Worm (Caenorhabditis elegans) whole organism, midembryonic: ENCODE measurements around the gene T07F12.4.

Experiments used
- T22C8.4 ChIP-seq: fragments of 200-800 bp; sonication (Bioruptor generic); IDR thresholded peaks from 2 replicates; pipeline ENCODE4 v1.3.6; 2022; ENCODE audit warnings: missing genetic modification characterization, missing compliant biosample characterization
- cog-1 ChIP-seq: sonication (generic microtip); optimal IDR thresholded peaks from 2 replicates; lab custom pipeline; 2016; ENCODE audit warnings: missing genetic modification characterization, missing compliant biosample characterization
- flt-1 ChIP-seq: fragments of 200-800 bp; sonication (Bioruptor generic); IDR thresholded peaks from 2 replicates; pipeline ENCODE4 v1.3.6; 2022; ENCODE audit warnings: missing genetic modification characterization, missing compliant biosample characterization
- klf-2 ChIP-seq: fragments of 200-800 bp; sonication (Bioruptor generic); conservative IDR thresholded peaks from 2 replicates; pipeline ENCODE4 v1.3.6; 2022; ENCODE audit warnings: missing genetic modification reagents, missing genetic modification characterization, missing compliant biosample characterization
- med-1 ChIP-seq: sonication (generic microtip); optimal IDR thresholded peaks from 2 replicates; lab custom pipeline; 2017; ENCODE audit warnings: missing genetic modification characterization, mild to moderate bottlenecking, missing compliant biosample characterization, antibody characterized with exemption, missing genetic modification reagents; ENCODE audit not compliant: insufficient read depth
- ref-1 ChIP-seq: fragments of 200-800 bp; sonication (Bioruptor generic); conservative IDR thresholded peaks from 2 replicates; pipeline ENCODE4 v1.3.6; 2022; ENCODE audit warnings: missing genetic modification reagents, missing genetic modification characterization, missing compliant biosample characterization
- tab-1 ChIP-seq: fragments of 200-800 bp; sonication (Bioruptor generic); IDR thresholded peaks from 2 replicates; pipeline ENCODE4 v1.3.6; 2022; ENCODE audit warnings: missing genetic modification characterization, missing compliant biosample characterization
- ztf-23 ChIP-seq: fragments of 200-800 bp; sonication (Bioruptor generic); IDR thresholded peaks from 2 replicates; pipeline ENCODE4 v1.3.6; 2022; ENCODE audit warnings: missing genetic modification reagents, missing genetic modification characterization, missing compliant biosample characterization
- ztf-29 ChIP-seq: fragments of 200-800 bp; sonication (Bioruptor generic); IDR thresholded peaks from 2 replicates; pipeline ENCODE4 v1.3.6; 2022; ENCODE audit warnings: missing genetic modification reagents, missing genetic modification characterization, missing compliant biosample characterization

Gene T07F12.4

DNA sequence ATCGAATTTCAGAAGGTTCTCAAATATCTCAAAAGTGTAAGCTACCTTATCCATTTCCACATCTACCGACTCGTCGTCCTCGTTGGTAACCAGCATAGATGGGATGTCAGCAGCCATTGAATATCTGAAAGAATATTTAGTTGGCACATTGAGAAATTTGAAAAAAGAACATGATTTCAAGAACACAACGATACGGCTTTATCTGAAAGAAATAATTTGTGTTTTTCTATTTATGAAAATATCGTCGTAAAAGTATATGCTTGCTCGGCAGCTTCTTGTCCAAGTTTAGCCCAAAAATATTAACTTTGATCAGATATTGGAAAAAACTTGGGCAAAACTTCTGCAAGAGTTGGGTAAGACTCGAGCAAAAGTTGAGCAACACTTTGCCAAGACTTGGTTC lies at the start of gene T07F12.4:
Gene T07F12.4 (minus strand): TSS at position 130 of the 400 bp plus-strand sequence.
- TF ChIP-seq med-1 (no peak), cog-1 (tag; lab: Kevin White, UChicago) (no peak), ztf-23 (GFP tag; lab: Robert Waterston, UW) (no peak), tab-1 (GFP tag; lab: Robert Waterston, UW) (no peak), ztf-29 (GFP tag; lab: Robert Waterston, UW) (no peak), flt-1 (GFP tag; lab: Robert Waterston, UW) (no peak), klf-2 (GFP tag; lab: Robert Waterston, UW) (no peak), T22C8.4 (GFP tag; lab: Robert Waterston, UW) (no peak), ref-1 (no peak)

DNA sequence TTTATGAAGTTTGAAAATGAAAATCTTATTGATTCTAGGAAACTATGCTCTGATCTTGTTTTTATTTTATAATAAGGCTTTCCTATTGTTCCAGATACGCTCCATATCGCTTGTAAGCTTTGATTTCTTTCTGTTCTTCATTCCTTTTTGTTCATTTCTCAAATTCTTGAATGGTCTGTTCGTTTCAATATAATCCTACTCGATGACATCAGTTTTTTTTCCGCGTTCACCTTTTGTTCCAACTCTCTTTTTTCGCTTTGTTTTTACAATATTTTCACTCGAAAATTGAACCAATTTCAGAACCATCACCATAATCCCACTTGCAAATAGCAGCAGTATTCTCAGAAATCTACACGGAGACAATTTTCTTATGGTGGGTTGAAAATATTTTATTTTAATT lies 47.1 kb upstream of the T07F12.4 start, which contains the start of gene tyra-3:
Gene tyra-3 (plus strand): TSS at position 301 of the 400 bp plus-strand sequence.
- TF ChIP-seq med-1 (no peak), flt-1 (GFP tag; lab: Robert Waterston, UW) (no peak), ref-1 (no peak), klf-2 (GFP tag; lab: Robert Waterston, UW) (no peak), T22C8.4 (GFP tag; lab: Robert Waterston, UW) (no peak), cog-1 (tag; lab: Kevin White, UChicago) (no peak), tab-1 (GFP tag; lab: Robert Waterston, UW) (no peak), ztf-29 (GFP tag; lab: Robert Waterston, UW) (no peak)

DNA sequence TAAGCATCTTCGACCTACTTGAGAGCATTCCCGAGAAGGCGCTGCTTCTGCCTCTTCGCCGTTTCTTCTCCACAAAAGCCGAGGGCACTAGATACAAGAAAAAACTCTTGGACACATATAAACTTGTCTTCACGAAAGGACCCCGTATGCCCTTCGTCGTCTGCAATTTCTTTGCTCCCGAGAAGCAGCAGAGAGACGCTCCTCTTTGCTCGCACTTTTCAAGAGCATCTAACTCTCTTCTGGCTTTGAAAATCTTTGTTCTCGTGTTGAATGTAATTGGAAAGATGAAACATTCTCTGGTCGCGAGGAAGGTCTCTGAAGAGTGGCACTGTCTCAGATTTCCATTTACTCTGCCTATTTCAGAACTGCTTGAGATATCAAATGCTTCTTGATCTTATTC lies 38.4 kb upstream of the T07F12.4 start:
- TF ChIP-seq klf-2 (GFP tag; lab: Robert Waterston, UW) (no peak), ztf-29 (GFP tag; lab: Robert Waterston, UW) (no peak), T22C8.4 (GFP tag; lab: Robert Waterston, UW) (no peak)

DNA sequence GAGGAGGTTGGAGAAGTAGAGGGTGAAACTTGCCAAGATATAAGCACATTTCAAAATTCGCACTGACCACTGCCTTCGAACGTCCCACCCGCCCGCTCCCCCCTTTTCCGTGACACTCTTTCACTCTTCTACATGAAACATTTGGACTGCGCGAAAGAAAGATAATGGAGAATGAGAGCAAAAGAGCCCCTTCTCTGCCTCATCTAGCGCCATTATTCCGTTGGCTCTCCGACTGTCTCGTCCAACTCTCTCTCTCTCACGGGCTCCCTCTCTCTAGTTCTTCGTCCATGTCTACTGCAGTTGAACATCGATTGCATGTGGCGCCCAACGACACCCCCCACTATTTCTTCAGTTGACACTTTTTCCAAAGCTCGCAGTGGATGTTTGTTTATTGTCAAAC lies 32.4 kb upstream of the T07F12.4 start:
- TF ChIP-seq cog-1 (tag; lab: Kevin White, UChicago) (no peak), ztf-23 (GFP tag; lab: Robert Waterston, UW) (no peak), med-1 (no peak)

DNA sequence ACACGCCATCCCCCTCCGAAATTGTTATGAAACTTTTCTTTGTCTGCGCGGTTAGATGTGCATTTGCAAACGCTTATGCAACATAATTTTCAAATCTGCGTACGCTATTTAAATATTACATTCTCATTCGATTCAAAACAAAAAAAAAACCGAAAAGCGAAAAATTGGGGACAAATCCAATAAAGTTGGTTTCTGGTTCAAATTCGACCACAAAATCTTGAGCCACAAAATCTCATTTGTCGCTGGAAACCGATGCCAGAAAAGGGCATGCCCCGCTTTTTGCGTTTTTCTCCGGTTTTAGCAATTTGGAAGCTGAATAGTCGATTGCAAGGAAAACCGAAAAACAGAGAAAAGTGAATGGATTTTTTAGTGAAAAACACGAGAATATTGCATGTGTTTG lies 31.4 kb upstream of the T07F12.4 start:
- no peak for TF ChIP-seq cog-1 (tag; lab: Kevin White, UChicago)
- TF ChIP-seq klf-2 (GFP tag; lab: Robert Waterston, UW): no peak
- no peak for TF ChIP-seq T22C8.4 (GFP tag; lab: Robert Waterston, UW)
- TF ChIP-seq ref-1: no peak
- TF ChIP-seq tab-1 (GFP tag; lab: Robert Waterston, UW): no peak
- TF ChIP-seq flt-1 (GFP tag; lab: Robert Waterston, UW): no peak
- no peak for TF ChIP-seq ztf-23 (GFP tag; lab: Robert Waterston, UW)
- no peak for TF ChIP-seq med-1
- TF ChIP-seq ztf-29 (GFP tag; lab: Robert Waterston, UW): no peak

DNA sequence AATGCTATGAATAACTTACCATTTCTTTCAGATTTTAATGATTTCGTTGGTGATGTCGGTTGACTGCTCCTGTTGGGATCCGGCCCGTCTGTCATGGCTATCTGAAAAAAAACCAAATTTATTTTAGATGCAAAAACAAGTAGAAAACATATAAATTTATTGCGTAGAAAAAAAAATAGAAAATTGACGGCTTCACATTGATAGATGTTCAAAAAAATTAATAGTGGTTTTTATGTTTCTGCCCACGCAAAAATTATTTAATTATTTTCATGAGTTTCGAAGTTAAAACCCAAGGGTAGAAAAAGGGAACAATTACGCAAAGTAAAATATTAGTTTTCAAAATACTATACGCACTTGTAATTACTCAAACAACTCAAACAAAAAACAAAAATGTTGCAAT lies 29.0 kb upstream of the T07F12.4 start, which contains the start of gene mct-4:
Gene mct-4 (minus strand): TSS at position 101 of the 400 bp plus-strand sequence.
- TF ChIP-seq flt-1 (GFP tag; lab: Robert Waterston, UW): no peak
- TF ChIP-seq med-1: no peak
- TF ChIP-seq ref-1: no peak
- no peak for TF ChIP-seq T22C8.4 (GFP tag; lab: Robert Waterston, UW)

DNA sequence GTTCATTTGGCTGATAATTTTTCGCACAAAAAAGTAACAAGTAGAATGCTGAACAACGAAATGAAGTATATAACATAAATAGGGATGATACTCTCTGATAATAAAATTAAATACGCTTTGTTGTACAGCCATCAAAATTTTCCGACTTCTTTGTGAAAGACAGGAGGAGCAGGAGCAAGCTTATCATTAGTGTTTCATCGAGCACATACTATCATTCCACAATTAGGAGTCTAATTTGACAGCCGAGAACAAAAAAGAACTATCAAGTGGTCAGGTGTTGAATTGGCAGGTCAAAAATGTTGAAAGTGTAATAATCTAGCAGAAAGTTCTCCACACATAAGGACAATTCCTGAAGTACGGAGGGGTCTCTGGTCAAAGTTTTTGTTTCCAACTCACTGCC lies 27.5 kb upstream of the T07F12.4 start:
- TF ChIP-seq T22C8.4 (GFP tag; lab: Robert Waterston, UW) (no peak), tab-1 (GFP tag; lab: Robert Waterston, UW) (no peak), flt-1 (GFP tag; lab: Robert Waterston, UW) (no peak), klf-2 (GFP tag; lab: Robert Waterston, UW) (no peak), ref-1 (no peak), ztf-29 (GFP tag; lab: Robert Waterston, UW) (no peak), cog-1 (tag; lab: Kevin White, UChicago) (no peak), med-1 (no peak), ztf-23 (GFP tag; lab: Robert Waterston, UW) (no peak)

DNA sequence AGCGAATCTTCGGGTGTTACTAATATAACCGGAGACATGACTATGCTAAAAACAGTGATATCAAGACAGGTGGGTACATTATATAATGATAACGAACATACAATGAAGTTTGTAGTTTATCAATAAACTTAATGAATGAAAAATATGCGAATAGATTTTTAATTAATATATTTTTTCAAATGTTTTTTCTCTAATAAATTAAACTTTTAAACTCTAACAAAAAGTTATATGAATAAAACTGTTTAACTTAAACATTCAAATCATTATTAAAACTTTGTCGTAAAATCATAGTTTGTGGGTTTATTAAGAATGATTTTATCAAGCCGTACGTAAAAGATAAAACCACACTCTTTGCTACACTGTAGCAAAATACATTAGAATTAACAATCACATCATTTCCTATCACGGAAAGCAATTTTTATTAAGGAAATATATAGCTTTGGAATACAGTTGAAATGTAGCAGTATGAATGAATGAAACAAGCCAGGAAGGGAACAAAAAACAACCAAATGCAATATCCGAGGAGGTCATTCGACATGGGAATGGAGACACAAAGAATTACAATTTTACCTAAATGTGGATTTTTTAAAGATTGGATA lies 20.4 kb upstream of the T07F12.4 start, which contains the start of gene K05B2.4:
Gene K05B2.4 (minus strand): TSS at position 51 of the 599 bp plus-strand sequence.
- TF ChIP-seq med-1: no peak
- TF ChIP-seq klf-2 (GFP tag; lab: Robert Waterston, UW): no peak
- no peak for TF ChIP-seq ztf-29 (GFP tag; lab: Robert Waterston, UW)
- TF ChIP-seq ztf-23 (GFP tag; lab: Robert Waterston, UW): no peak
- TF ChIP-seq T22C8.4 (GFP tag; lab: Robert Waterston, UW): no peak
- TF ChIP-seq ref-1: no peak
- TF ChIP-seq flt-1 (GFP tag; lab: Robert Waterston, UW): no peak
- TF ChIP-seq cog-1 (tag; lab: Kevin White, UChicago): no peak
- TF ChIP-seq tab-1 (GFP tag; lab: Robert Waterston, UW): no peak

DNA sequence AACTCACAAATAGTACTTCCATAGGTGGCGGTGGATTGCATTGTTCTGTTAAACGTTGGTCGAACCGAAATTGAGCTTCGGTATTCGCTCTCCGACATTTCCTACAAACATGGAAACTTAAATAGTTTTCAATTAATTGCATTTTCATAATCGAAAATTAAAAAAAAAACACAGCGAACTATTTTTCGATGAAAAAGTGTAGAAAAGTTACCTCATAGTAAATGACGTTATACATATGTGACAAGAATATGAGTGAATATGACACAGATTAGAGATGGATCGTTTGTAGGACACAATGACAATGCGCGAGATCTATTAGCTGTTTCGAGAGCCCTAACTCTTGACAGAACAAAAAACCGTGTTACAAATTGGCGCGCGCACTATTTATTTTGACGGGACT lies 15.3 kb upstream of the T07F12.4 start, which contains the start of gene ifa-4:
Gene ifa-4 (minus strand): TSS at position 101 of the 400 bp plus-strand sequence.
- TF ChIP-seq klf-2 (GFP tag; lab: Robert Waterston, UW): no peak
- no peak for TF ChIP-seq med-1
- TF ChIP-seq T22C8.4 (GFP tag; lab: Robert Waterston, UW): no peak
- no peak for TF ChIP-seq cog-1 (tag; lab: Kevin White, UChicago)
- TF ChIP-seq ztf-23 (GFP tag; lab: Robert Waterston, UW): no peak
- no peak for TF ChIP-seq tab-1 (GFP tag; lab: Robert Waterston, UW)

DNA sequence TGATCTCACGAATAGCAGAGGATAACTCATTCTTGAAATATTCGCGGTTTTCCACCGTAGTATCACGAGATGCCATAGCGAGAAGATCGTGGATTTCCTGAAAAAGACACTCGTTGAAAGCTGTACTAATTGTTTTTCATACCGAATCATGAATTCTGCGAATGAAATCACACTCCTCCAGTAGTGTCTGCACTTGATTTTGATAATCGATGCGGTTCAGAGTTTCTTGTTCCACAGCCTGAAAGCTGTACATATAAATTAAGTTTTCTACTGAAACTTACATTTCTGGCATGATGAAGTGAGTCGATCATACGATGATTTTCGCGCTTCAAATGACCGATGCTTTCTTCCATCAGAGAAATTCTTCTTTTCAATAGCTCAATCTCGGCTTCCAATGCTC lies 13.8 kb upstream of the T07F12.4 start:
- no peak for TF ChIP-seq flt-1 (GFP tag; lab: Robert Waterston, UW)
- TF ChIP-seq klf-2 (GFP tag; lab: Robert Waterston, UW): no peak
- no peak for TF ChIP-seq ztf-29 (GFP tag; lab: Robert Waterston, UW)
- TF ChIP-seq med-1: no peak
- TF ChIP-seq ztf-23 (GFP tag; lab: Robert Waterston, UW): no peak
- TF ChIP-seq tab-1 (GFP tag; lab: Robert Waterston, UW): no peak
- TF ChIP-seq cog-1 (tag; lab: Kevin White, UChicago): no peak
- no peak for TF ChIP-seq T22C8.4 (GFP tag; lab: Robert Waterston, UW)
- TF ChIP-seq ref-1: no peak
